Fruit fly (Drosophila melanogaster): Measurements from ENCODE around the gene cal1.
A peak's percentile ranks its signal among the peaks of the same experiment; 100 is the strongest.

The cal1 gene

DNA sequence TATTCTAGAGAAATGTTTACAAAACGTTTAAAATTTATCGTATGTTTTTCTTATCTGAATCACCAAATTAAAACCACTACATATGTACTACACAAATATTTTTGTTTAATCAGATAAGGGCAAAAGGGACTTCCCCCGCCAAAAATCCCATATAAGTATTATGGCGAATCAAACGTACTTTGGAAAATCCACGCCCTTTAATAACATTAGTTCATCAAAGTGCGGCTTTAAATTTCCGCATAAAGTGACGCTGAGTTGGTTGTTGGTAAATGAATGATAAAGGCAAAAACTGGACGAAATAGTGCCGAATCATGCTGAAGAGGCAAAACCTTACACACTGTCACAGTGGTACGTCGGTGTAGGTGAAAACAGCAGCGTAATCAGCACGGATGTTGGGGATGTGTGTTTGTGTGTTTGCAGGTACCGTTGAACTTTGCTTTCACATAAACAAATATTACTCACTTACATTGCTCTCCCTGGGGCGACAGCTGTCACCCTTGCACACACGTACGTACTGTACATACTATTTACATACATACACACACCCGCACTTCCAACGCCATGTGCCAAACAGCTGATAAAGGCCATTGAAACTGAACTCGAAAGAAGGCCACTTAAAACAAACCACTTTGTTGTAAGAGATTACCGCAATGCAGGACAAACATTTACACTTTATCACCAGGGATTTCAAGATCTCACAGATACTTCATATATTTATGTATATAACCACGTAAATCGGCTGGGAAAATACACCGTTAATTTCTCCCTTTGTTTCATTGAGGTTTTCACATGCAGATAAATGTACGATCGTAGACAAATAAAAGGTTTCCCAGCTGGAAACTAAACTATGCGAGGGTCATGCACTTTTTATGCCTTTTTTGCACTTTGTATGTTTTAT lies 8.9 kb upstream of the cal1 start (continued):
- 0 out of 2 replicates have a peak, but pooled peaks have one; percentile 10 for TF ChIP-seq CG14441 (GFP tag; IDR thresholded peaks at IDR 0.05)
- peak; percentile 49 for TF ChIP-seq Awh (GFP tag; IDR thresholded peaks at IDR 0.05)
- TF ChIP-seq Deaf1 (tag; optimal IDR thresholded peaks at IDR 0.05) = no peak
- peak; percentile 26 for TF ChIP-seq CG15011 (GFP tag; optimal IDR thresholded peaks at IDR 0.05)
- TF ChIP-seq gsb-n (tag; optimal IDR thresholded peaks at IDR 0.05) = no peak
- peak; percentile 3 for TF ChIP-seq ems (GFP tag; optimal IDR thresholded peaks at IDR 0.05)
- TF ChIP-seq CG1529 (GFP tag; optimal IDR thresholded peaks at IDR 0.05) = peak; percentile 11
- TF ChIP-seq dmrt11E (tag; optimal IDR thresholded peaks at IDR 0.05) = peak; percentile 34
- peak; percentile 19; the same call in 1 of the 2 replicates for TF ChIP-seq CG9932 (GFP tag; IDR thresholded peaks at IDR 0.05)
- TF ChIP-seq Trl (optimal IDR thresholded peaks at IDR 0.05) = peak in 1 of 2 experiments; percentile 14
- no peak for TF ChIP-seq Trl (GFP tag; optimal IDR thresholded peaks at IDR 0.05)
- TF ChIP-seq kay (GFP tag; optimal IDR thresholded peaks at IDR 0.05) = peak; percentile 7
- TF ChIP-seq Xrp1 (GFP tag; IDR thresholded peaks at IDR 0.05) = peak; percentile 36; the same call in 1 of the 2 replicates
- 0 out of 3 replicates have a peak, but pooled peaks have one; percentile 59 for TF ChIP-seq CG2199 (GFP tag; IDR thresholded peaks at IDR 0.05)
- peak; percentile 39 for TF ChIP-seq CG2202 (tag; optimal IDR thresholded peaks at IDR 0.05)
- TF ChIP-seq ranshi (GFP tag; IDR thresholded peaks at IDR 0.05) = peak; percentile 18; the same call in 1 of the 2 replicates
- TF ChIP-seq vfl (GFP tag; optimal IDR thresholded peaks at IDR 0.05) = no peak
- TF ChIP-seq Hmr (GFP tag; optimal IDR thresholded peaks at IDR 0.05) = peak; percentile 2
- peak; percentile 68 for TF ChIP-seq CrebB (tag; optimal IDR thresholded peaks at IDR 0.05)
- no peak for TF ChIP-seq CG3995 (GFP tag; optimal IDR thresholded peaks at IDR 0.05)
- TF ChIP-seq CG15479 (GFP tag; optimal IDR thresholded peaks at IDR 0.05) = peak; percentile 95
- peak; percentile 29; the same call in 1 of the 3 replicates for TF ChIP-seq row (GFP tag; IDR thresholded peaks at IDR 0.05)

- TF ChIP-seq phol (tag; optimal IDR thresholded peaks at IDR 0.05) (peak; percentile 25), slp2 (GFP tag; optimal IDR thresholded peaks at IDR 0.05) (no peak), mirr (GFP tag; optimal IDR thresholded peaks at IDR 0.05) (no peak), zen (tag; optimal IDR thresholded peaks at IDR 0.05) (peak; percentile 34), CG11456 (GFP tag; IDR thresholded peaks at IDR 0.05) (0 out of 3 replicates have a peak, but pooled peaks have one; percentile 66), CkIIα-i1 (GFP tag; IDR thresholded peaks at IDR 0.05) (no peak), CG7357 (GFP tag; IDR thresholded peaks at IDR 0.05) (no peak), CG17612 (GFP tag; IDR thresholded peaks at IDR 0.05) (no peak), CG11085 (GFP tag; IDR thresholded peaks at IDR 0.05) (peak; percentile 53), sc (optimal IDR thresholded peaks at IDR 0.05) (no peak), sc (GFP tag; optimal IDR thresholded peaks at IDR 0.05) (no peak), CG17359 (tag; optimal IDR thresholded peaks at IDR 0.05) (peak; percentile 99), Fer1 (GFP tag; optimal IDR thresholded peaks at IDR 0.05) (peak; percentile 37), ems (GFP tag; optimal IDR thresholded peaks at IDR 0.05) (peak; percentile 47), knrl (GFP tag; IDR thresholded peaks at IDR 0.05; ENCODE audit: partially characterized antibody) (peak; percentile 93), danr (GFP tag; IDR thresholded peaks at IDR 0.05) (0 out of 2 replicates have a peak, but pooled peaks have one; percentile 20), abd-A (tag; optimal IDR thresholded peaks at IDR 0.05) (no peak), Hr3 (GFP tag; optimal IDR thresholded peaks at IDR 0.05) (peak; percentile 64), Mes4 (GFP tag; optimal IDR thresholded peaks at IDR 0.05) (peak; percentile 7), MESR4 (GFP tag; optimal IDR thresholded peaks at IDR 0.05) (no peak), Opbp (GFP tag; IDR thresholded peaks at IDR 0.05; ENCODE audit: partially characterized antibody) (peak; percentile 71), CG14441 (GFP tag; IDR thresholded peaks at IDR 0.05) (peak; percentile 57; the same call in 1 of the 2 replicates), CG7786 (GFP tag; optimal IDR thresholded peaks at IDR 0.05) (peak; percentile 51), Bdp1 (GFP tag; optimal IDR thresholded peaks at IDR 0.05) (peak; percentile 60), CG15073 (GFP tag; optimal IDR thresholded peaks at IDR 0.05) (no peak), zen2 (GFP tag; IDR thresholded peaks at IDR 0.05; ENCODE audit: partially characterized antibody) (no peak; the same call in 2 of the 3 replicates), B-H2 (GFP tag; optimal IDR thresholded peaks at IDR 0.05) (peak; percentile 61), MTF-1 (GFP tag; optimal IDR thresholded peaks at IDR 0.05; ENCODE audit: borderline replicate concordance) (peak; percentile 43), CG7963 (GFP tag; IDR thresholded peaks at IDR 0.05; ENCODE audit: partially characterized antibody) (no peak)
Measured at dm6 chr3R:17079859-17080255, 8.2 kb upstream of the cal1 start, which contains the start of the genes Keap1 and kuk. TSS of gene Keap1 (minus strand) at chr3R:17079945. TSS of gene kuk (plus strand) at chr3R:17080244.

All from whole organism, embryonic.